Fruit fly (Drosophila melanogaster) whole organism, embryonic: Measurements from ENCODE around the gene Ant2.

Experiments used
- B-H2 ChIP-seq: fragments of 200-800 bp; sonication (Bioruptor generic); optimal IDR thresholded peaks from 2 replicates; lab custom pipeline; 2018; ENCODE audit warnings: missing biosample characterization, mild to moderate bottlenecking, missing genetic modification characterization
- CG1024 ChIP-seq: fragments of 200-800 bp; sonication (Bioruptor generic); IDR thresholded peaks from 2 replicates; pipeline ENCODE4 v1.3.6; 2022; ENCODE audit warnings: missing biosample characterization, missing genetic modification characterization
- CG11504 ChIP-seq: fragments of 200-800 bp; sonication (Bioruptor generic); optimal IDR thresholded peaks from 3 replicates; lab custom pipeline; 2019; ENCODE audit warnings: missing biosample characterization, mild to moderate bottlenecking, missing genetic modification characterization, moderate library complexity
- CG12744 ChIP-seq: fragments of 200-800 bp; sonication (Bioruptor generic); optimal IDR thresholded peaks from 2 replicates; lab custom pipeline; 2016; ENCODE audit warnings: missing biosample characterization, missing genetic modification characterization
- CG14441 ChIP-seq: fragments of 200-800 bp; sonication (Bioruptor generic); IDR thresholded peaks from 2 replicates; pipeline ENCODE4 v1.3.6; 2022; ENCODE audit warnings: missing biosample characterization, missing genetic modification characterization
- CG1647 ChIP-seq: fragments of 200-800 bp; sonication (Bioruptor generic); optimal IDR thresholded peaks from 3 replicates; lab custom pipeline; 2016; ENCODE audit warnings: missing biosample characterization, missing genetic modification characterization
- CG17328 ChIP-seq: fragments of 200-800 bp; sonication (Bioruptor generic); IDR thresholded peaks from 2 replicates; pipeline ENCODE4 v1.3.6; 2022; ENCODE audit warnings: missing biosample characterization, missing genetic modification characterization
- CG18011 ChIP-seq: fragments of 200-800 bp; sonication (Bioruptor generic); optimal IDR thresholded peaks from 2 replicates; lab custom pipeline; 2017; ENCODE audit warnings: missing biosample characterization, missing genetic modification characterization, mild to moderate bottlenecking, moderate library complexity, missing genotype
- CG18599 ChIP-seq: fragments of 200-800 bp; sonication (Bioruptor generic); optimal IDR thresholded peaks from 3 replicates; lab custom pipeline; 2017; ENCODE audit warnings: missing biosample characterization, missing genetic modification characterization, mild to moderate bottlenecking, moderate library complexity, missing genetic modification reagents
- CG2678 ChIP-seq: fragments of 200-800 bp; sonication (Bioruptor generic); optimal IDR thresholded peaks from 3 replicates; lab custom pipeline; 2019; ENCODE audit warnings: missing biosample characterization, mild to moderate bottlenecking, missing genetic modification characterization, moderate library complexity
- CG31388 ChIP-seq: fragments of 200-800 bp; sonication (Bioruptor generic); optimal IDR thresholded peaks from 2 replicates; lab custom pipeline; 2016; ENCODE audit warnings: missing biosample characterization, missing genetic modification characterization
- CG32532 ChIP-seq: fragments of 200-800 bp; sonication (Bioruptor generic); IDR thresholded peaks from 2 replicates; pipeline ENCODE4 v1.3.6; 2022; ENCODE audit warnings: missing biosample characterization, missing genetic modification characterization
- CG32772 ChIP-seq: fragments of 200-800 bp; sonication (Bioruptor generic); IDR thresholded peaks from 2 replicates; pipeline ENCODE4 v1.3.6; 2022; ENCODE audit warnings: missing biosample characterization, missing genetic modification characterization
- CG3281 ChIP-seq: fragments of 200-800 bp; sonication (Bioruptor generic); optimal IDR thresholded peaks from 3 replicates; lab custom pipeline; 2017; ENCODE audit warnings: missing biosample characterization, mild to moderate bottlenecking, missing genetic modification characterization
- CG3838 ChIP-seq: fragments of 200-800 bp; sonication (Bioruptor generic); optimal IDR thresholded peaks from 3 replicates; lab custom pipeline; 2016; ENCODE audit warnings: missing biosample characterization, missing genetic modification characterization
- CG3847 ChIP-seq: fragments of 200-800 bp; sonication (Bioruptor generic); IDR thresholded peaks from 2 replicates; pipeline ENCODE4 v1.3.6; 2022; ENCODE audit warnings: missing biosample characterization, missing genetic modification characterization
- CG5953 ChIP-seq: fragments of 200-800 bp; sonication (Bioruptor generic); IDR thresholded peaks from 2 replicates; pipeline ENCODE4 v1.3.6; 2022; ENCODE audit warnings: missing biosample characterization, missing genetic modification characterization
- CG6254 ChIP-seq: fragments of 200-800 bp; sonication (Bioruptor generic); optimal IDR thresholded peaks from 3 replicates; lab custom pipeline; 2017; ENCODE audit warnings: mild to moderate bottlenecking, missing biosample characterization, missing genetic modification reagents, missing genetic modification characterization
- CG6854 ChIP-seq: fragments of 200-800 bp; sonication (Bioruptor generic); optimal IDR thresholded peaks from 3 replicates; lab custom pipeline; 2017; ENCODE audit warnings: missing biosample characterization, mild to moderate bottlenecking, missing genetic modification characterization
- CG7556 ChIP-seq: fragments of 200-800 bp; sonication (Bioruptor generic); optimal IDR thresholded peaks from 2 replicates; lab custom pipeline; 2017; ENCODE audit warnings: missing biosample characterization, mild to moderate bottlenecking, missing genetic modification characterization
- CG8944 ChIP-seq: fragments of 200-800 bp; sonication (Bioruptor generic); optimal IDR thresholded peaks from 3 replicates; lab custom pipeline; 2016; ENCODE audit warnings: missing biosample characterization, missing genetic modification characterization
- Dbx ChIP-seq: fragments of 200-800 bp; sonication (Bioruptor generic); IDR thresholded peaks from 3 replicates; pipeline ENCODE4 v1.3.6; 2022; ENCODE audit warnings: missing biosample characterization, missing genetic modification characterization
- E2f1 ChIP-seq: fragments of 200-800 bp; sonication (Bioruptor generic); IDR thresholded peaks from 2 replicates; pipeline ENCODE4 v1.3.6; 2022; ENCODE audit warnings: missing biosample characterization, missing genetic modification characterization
- Ets65A ChIP-seq: fragments of 200-800 bp; sonication (Bioruptor generic); peaks from one replicate; lab custom pipeline; 2016; ENCODE audit warnings: missing biosample characterization, missing genetic modification characterization
- HLH54F ChIP-seq: fragments of 200-800 bp; sonication (Bioruptor generic); optimal IDR thresholded peaks from 3 replicates; lab custom pipeline; 2016; ENCODE audit warnings: missing biosample characterization, missing genetic modification characterization
- Jarid2 ChIP-seq: fragments of 200-800 bp; sonication (Bioruptor generic); optimal IDR thresholded peaks from 3 replicates; lab custom pipeline; 2017; ENCODE audit warnings: mild to moderate bottlenecking, missing biosample characterization, missing genetic modification reagents, missing genetic modification characterization
- Oaz ChIP-seq: fragments of 200-800 bp; sonication (Bioruptor generic); IDR thresholded peaks from 2 replicates; pipeline ENCODE4 v1.3.6; 2022; ENCODE audit warnings: missing biosample characterization, missing genetic modification characterization
- Optix ChIP-seq: fragments of 200-800 bp; sonication (Bioruptor generic); IDR thresholded peaks from 3 replicates; pipeline ENCODE4 v1.3.6; 2022; ENCODE audit warnings: missing biosample characterization, missing genetic modification characterization
- Trl ChIP-seq, 3 experiments: fragments of >200 bp in 2 of 3; fragments of 200-800 bp in 1 of 3; sonication (Bioruptor generic) in 1 of 3; optimal IDR thresholded peaks; 2 replicates in 1 of 3; 3 replicates in 2 of 3; lab custom pipeline; 2016 to 2017; ENCODE audit warnings: missing biosample characterization in 1 of 3, missing genetic modification characterization in 1 of 3
- br ChIP-seq: fragments of >200 bp; optimal IDR thresholded peaks from 2 replicates; lab custom pipeline; 2017
- chm ChIP-seq: fragments of 200-800 bp; sonication (Bioruptor generic); IDR thresholded peaks from 2 replicates; pipeline ENCODE4 v1.3.6; 2022; ENCODE audit warnings: missing biosample characterization, missing genetic modification characterization
- croc ChIP-seq: fragments of 200-800 bp; sonication (Bioruptor generic); conservative IDR thresholded peaks from 3 replicates; pipeline ENCODE4 v1.3.6; 2022; ENCODE audit warnings: missing biosample characterization, missing genetic modification characterization
- cwo ChIP-seq: fragments of 200-800 bp; sonication (Bioruptor generic); optimal IDR thresholded peaks from 3 replicates; lab custom pipeline; 2017; ENCODE audit warnings: missing biosample characterization, missing genetic modification characterization, mild to moderate bottlenecking, moderate library complexity, missing genetic modification reagents
- dati ChIP-seq: fragments of 200-800 bp; sonication (Bioruptor generic); IDR thresholded peaks from 2 replicates; pipeline ENCODE4 v1.3.6; 2022; ENCODE audit warnings: missing biosample characterization, missing genetic modification characterization
- eve ChIP-seq, 2 experiments: fragments of >200 bp; optimal IDR thresholded peaks; 2 replicates each; lab custom pipeline; 2017; ENCODE audit warnings: missing biosample characterization in 2 of 2, missing genetic modification characterization in 2 of 2
- eyg ChIP-seq: fragments of 200-800 bp; sonication (Bioruptor generic); optimal IDR thresholded peaks from 3 replicates; lab custom pipeline; 2016; ENCODE audit warnings: missing biosample characterization, missing genetic modification characterization
- fu2 ChIP-seq: fragments of 200-800 bp; sonication (Bioruptor generic); optimal IDR thresholded peaks from 2 replicates; lab custom pipeline; 2016; ENCODE audit warnings: missing biosample characterization, missing genetic modification characterization
- hkb ChIP-seq, 2 experiments: fragments of 200-800 bp in 1 of 2; fragments of >200 bp in 1 of 2; sonication (Bioruptor generic) in 1 of 2; IDR thresholded peaks in 1 of 2; optimal IDR thresholded peaks in 1 of 2; 2 replicates each; pipeline versions ENCODE4 v1.3.6 to Lab custom; 2017 to 2022; ENCODE audit warnings: missing biosample characterization in 1 of 2, missing genetic modification characterization in 1 of 2
- jigr1 ChIP-seq: fragments of 200-800 bp; sonication (Bioruptor generic); IDR thresholded peaks from 3 replicates; pipeline ENCODE4 v1.3.6; 2022; ENCODE audit warnings: missing biosample characterization, missing genetic modification characterization
- jing ChIP-seq: fragments of 200-800 bp; sonication (Bioruptor generic); optimal IDR thresholded peaks from 2 replicates; lab custom pipeline; 2018; ENCODE audit warnings: missing biosample characterization, mild to moderate bottlenecking, missing genetic modification characterization
- nom ChIP-seq: fragments of 200-800 bp; sonication (Bioruptor generic); optimal IDR thresholded peaks from 2 replicates; lab custom pipeline; 2017; ENCODE audit warnings: missing biosample characterization, missing genetic modification characterization, mild to moderate bottlenecking, moderate library complexity, missing genetic modification reagents
- pb ChIP-seq: fragments of 200-800 bp; sonication (Bioruptor generic); optimal IDR thresholded peaks from 3 replicates; lab custom pipeline; 2016; ENCODE audit warnings: missing biosample characterization, missing genetic modification characterization
- pho ChIP-seq: fragments of 200-800 bp; sonication (Bioruptor generic); optimal IDR thresholded peaks from 2 replicates; lab custom pipeline; 2016; ENCODE audit warnings: missing biosample characterization, missing genetic modification characterization
- prd ChIP-seq, 3 experiments: fragments of >200 bp in 2 of 3; fragments of 200-800 bp in 1 of 3; sonication (Bioruptor generic) in 1 of 3; optimal IDR thresholded peaks in 2 of 3; IDR thresholded peaks in 1 of 3; 2 replicates in 2 of 3; 3 replicates in 1 of 3; pipeline versions ENCODE4 v1.3.6 to Lab custom; 2017 to 2022; ENCODE audit warnings: missing biosample characterization in 1 of 3, missing genetic modification characterization in 1 of 3
- psq ChIP-seq: fragments of 200-800 bp; sonication (Bioruptor generic); optimal IDR thresholded peaks from 2 replicates; lab custom pipeline; 2017; ENCODE audit warnings: missing biosample characterization, missing genetic modification characterization
- salm ChIP-seq: fragments of 200-800 bp; sonication (Bioruptor generic); optimal IDR thresholded peaks from 2 replicates; lab custom pipeline; 2018; ENCODE audit warnings: missing biosample characterization, mild to moderate bottlenecking, missing genetic modification characterization
- scrt ChIP-seq: fragments of 200-800 bp; sonication (Bioruptor generic); optimal IDR thresholded peaks from 2 replicates; lab custom pipeline; 2018; ENCODE audit warnings: missing biosample characterization, mild to moderate bottlenecking, missing genetic modification characterization, moderate library complexity
- sima ChIP-seq: fragments of 200-800 bp; sonication (Bioruptor generic); optimal IDR thresholded peaks from 2 replicates; lab custom pipeline; 2016; ENCODE audit warnings: missing biosample characterization, missing genetic modification characterization
- sisA ChIP-seq: fragments of 200-800 bp; sonication (Bioruptor generic); IDR thresholded peaks from 2 replicates; pipeline ENCODE4 v1.3.6; 2022; ENCODE audit warnings: missing biosample characterization, missing genetic modification characterization
- sna ChIP-seq: fragments of 200-800 bp; sonication (Bioruptor generic); IDR thresholded peaks from 2 replicates; pipeline ENCODE4 v1.3.6; 2022; ENCODE audit warnings: missing biosample characterization, missing genetic modification characterization; ENCODE audit not compliant: partially characterized antibody
- unc-4 ChIP-seq: fragments of 200-800 bp; sonication (Bioruptor generic); IDR thresholded peaks from 2 replicates; pipeline ENCODE4 v1.3.6; 2022; ENCODE audit warnings: missing biosample characterization, missing genetic modification characterization; ENCODE audit not compliant: partially characterized antibody

The Ant2 gene

DNA sequence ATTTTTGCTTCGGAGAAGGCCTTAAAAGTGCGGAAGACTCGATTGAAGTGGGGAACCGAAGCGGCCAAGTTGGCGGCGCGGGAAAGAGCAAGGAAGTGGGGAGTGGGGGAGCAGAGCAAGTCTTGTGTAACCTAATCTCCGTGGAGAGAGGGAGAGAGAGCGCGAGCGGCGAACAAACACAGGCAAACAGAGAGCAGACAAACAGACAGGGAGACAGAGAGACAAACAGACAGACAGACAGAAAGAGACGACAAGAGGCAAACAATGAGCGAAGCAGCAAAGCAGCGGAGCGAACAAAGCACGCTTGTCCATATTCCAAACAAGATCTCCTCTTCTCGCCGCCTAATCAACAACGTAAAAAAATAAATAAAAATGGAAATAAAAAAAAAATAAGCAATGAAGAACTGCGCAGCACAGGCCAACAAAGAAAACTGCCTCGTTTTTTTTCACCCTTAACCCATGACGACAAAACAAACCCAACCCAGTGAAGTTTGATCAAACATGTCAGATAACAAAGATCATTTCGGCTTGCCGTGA is 47.8 kb downstream of the Ant2 start (continued):
- TF ChIP-seq CG1024 (GFP tag; lab: Robert Waterston, UW): no peak
- TF ChIP-seq CG14441 (GFP tag; lab: Robert Waterston, UW): no peak
- no peak for TF ChIP-seq fu2
- TF ChIP-seq prd (optimal IDR thresholded peaks at IDR 0.05; lab: Kevin White, UChicago): no peak
- TF ChIP-seq prd (GFP tag; IDR thresholded peaks at IDR 0.05; lab: Robert Waterston, UW): no peak
- no peak for TF ChIP-seq CG3847 (GFP tag; lab: Robert Waterston, UW)
- peak; percentile 50 for TF ChIP-seq CG32532
- TF ChIP-seq CG11504 (tag; lab: Kevin White, UChicago): peak; percentile 12
- no peak for TF ChIP-seq CG18011
- no peak for TF ChIP-seq CG17328 (GFP tag; lab: Robert Waterston, UW)
- TF ChIP-seq CG2678: no peak
- TF ChIP-seq nom (GFP tag; lab: Kevin White, UChicago): peak; percentile 38
- TF ChIP-seq salm: no peak
- no peak for TF ChIP-seq croc (GFP tag; lab: Robert Waterston, UW)
- TF ChIP-seq CG12744 (GFP tag; lab: Kevin White, UChicago): no peak
- no peak for TF ChIP-seq CG5953 (GFP tag; lab: Robert Waterston, UW)
- no peak for TF ChIP-seq CG1647 (GFP tag; lab: Kevin White, UChicago)
- peak; percentile 1 for TF ChIP-seq pb (GFP tag; lab: Kevin White, UChicago)
- no peak for TF ChIP-seq br (lab: Kevin White, UChicago)
- TF ChIP-seq cwo (GFP tag; lab: Kevin White, UChicago): no peak
- no peak for TF ChIP-seq CG7556 (GFP tag; lab: Kevin White, UChicago)
- TF ChIP-seq eve (GFP tag; optimal IDR thresholded peaks at IDR 0.05; lab: Kevin White, UChicago): no peak
- no peak for TF ChIP-seq scrt (GFP tag; lab: Kevin White, UChicago)
- TF ChIP-seq chm (GFP tag; lab: Robert Waterston, UW): no peak
- no peak for TF ChIP-seq CG32772
- no peak for TF ChIP-seq unc-4
- no peak for TF ChIP-seq sisA
- TF ChIP-seq eyg: peak; percentile 3
- no peak for TF ChIP-seq CG8944 (GFP tag; lab: Kevin White, UChicago)
- TF ChIP-seq Optix (GFP tag; lab: Robert Waterston, UW): no peak
- TF ChIP-seq CG31388 (GFP tag; lab: Kevin White, UChicago): no peak
- TF ChIP-seq Dbx (GFP tag; lab: Robert Waterston, UW): no peak
- no peak for TF ChIP-seq Ets65A (GFP tag; lab: Kevin White, UChicago)
- no peak for TF ChIP-seq CG18599 (GFP tag; lab: Kevin White, UChicago)
- TF ChIP-seq sima: no peak
- peak; percentile 27 for TF ChIP-seq psq (GFP tag; lab: Kevin White, UChicago)
- no peak for TF ChIP-seq jing
- TF ChIP-seq CG3838 (GFP tag; lab: Kevin White, UChicago): peak; percentile 73
- TF ChIP-seq HLH54F (GFP tag; lab: Kevin White, UChicago): no peak
- no peak for TF ChIP-seq Jarid2 (GFP tag; lab: Kevin White, UChicago)
- TF ChIP-seq hkb (optimal IDR thresholded peaks at IDR 0.05; lab: Kevin White, UChicago): no peak
- no peak for TF ChIP-seq hkb (GFP tag; IDR thresholded peaks at IDR 0.05; lab: Robert Waterston, UW)
- TF ChIP-seq sna (GFP tag; lab: Robert Waterston, UW): no peak
- TF ChIP-seq CG6254 (GFP tag; lab: Kevin White, UChicago): no peak
- TF ChIP-seq CG6854 (GFP tag; lab: Kevin White, UChicago): peak; percentile 30
- TF ChIP-seq jigr1 (GFP tag; lab: Robert Waterston, UW): no peak
- no peak for TF ChIP-seq B-H2 (GFP tag; lab: Kevin White, UChicago)
- no peak for TF ChIP-seq E2f1 (GFP tag; lab: Robert Waterston, UW)
- no peak for TF ChIP-seq dati
- peak; percentile 94 to 95 for TF ChIP-seq Trl (optimal IDR thresholded peaks at IDR 0.05; lab: Kevin White, UChicago)
- peak; percentile 55 for TF ChIP-seq Trl (GFP tag; optimal IDR thresholded peaks at IDR 0.05; lab: Kevin White, UChicago)
- TF ChIP-seq CG3281 (GFP tag; lab: Kevin White, UChicago): no peak
- no peak for TF ChIP-seq Oaz (GFP tag; lab: Robert Waterston, UW)
- TF ChIP-seq pho: no peak
